Fruit fly (Drosophila melanogaster) whole organism, prepupa: ENCODE measurements around the gene Xrcc2.

Experiments used
- Blimp-1 ChIP-seq: fragments of 200-800 bp; sonication (Bioruptor generic); optimal IDR thresholded peaks from 3 replicates; lab custom pipeline; 2017; ENCODE audit warnings: missing biosample characterization, missing genetic modification characterization, mild to moderate bottlenecking, moderate library complexity, missing genetic modification reagents
- CG10631 ChIP-seq: fragments of 200-800 bp; sonication (Bioruptor generic); optimal IDR thresholded peaks from 2 replicates; lab custom pipeline; 2016; ENCODE audit warnings: missing biosample characterization, missing genetic modification characterization
- CG11294 ChIP-seq: fragments of 200-800 bp; sonication (Bioruptor generic); IDR thresholded peaks from 2 replicates; pipeline ENCODE4 v1.3.6; 2022; ENCODE audit warnings: missing biosample characterization, missing genetic modification characterization
- CG11762 ChIP-seq: fragments of 200-800 bp; sonication (Bioruptor generic); optimal IDR thresholded peaks from 3 replicates; lab custom pipeline; 2016; ENCODE audit warnings: missing biosample characterization, missing genetic modification characterization; ENCODE audit not compliant: insufficient read depth
- CG15336 ChIP-seq: fragments of 200-800 bp; sonication (Bioruptor generic); IDR thresholded peaks from 2 replicates; pipeline ENCODE4 v1.3.6; 2022; ENCODE audit warnings: missing biosample characterization, missing genetic modification characterization
- CG16779 ChIP-seq: fragments of 200-800 bp; sonication (Bioruptor generic); optimal IDR thresholded peaks from 3 replicates; lab custom pipeline; 2017; ENCODE audit warnings: missing biosample characterization, mild to moderate bottlenecking, missing genetic modification characterization
- CG3032 ChIP-seq: fragments of 200-800 bp; optimal IDR thresholded peaks from 2 replicates; lab custom pipeline; 2019; ENCODE audit warnings: missing biosample characterization, mild to moderate bottlenecking, missing genetic modification characterization, moderate library complexity
- CG32006 ChIP-seq: fragments of 200-800 bp; sonication (Bioruptor generic); optimal IDR thresholded peaks from 3 replicates; lab custom pipeline; 2017; ENCODE audit warnings: missing biosample characterization, mild to moderate bottlenecking, missing genetic modification characterization
- CG34406 ChIP-seq: fragments of 200-800 bp; sonication (Bioruptor generic); optimal IDR thresholded peaks from 3 replicates; lab custom pipeline; 2016; ENCODE audit warnings: missing biosample characterization, missing genetic modification characterization
- CG3919 ChIP-seq: fragments of 200-800 bp; sonication (Bioruptor generic); optimal IDR thresholded peaks from 3 replicates; lab custom pipeline; 2016; ENCODE audit warnings: missing biosample characterization, missing genetic modification characterization
- CG4318 ChIP-seq: fragments of 200-800 bp; sonication (Bioruptor generic); optimal IDR thresholded peaks from 3 replicates; lab custom pipeline; 2017; ENCODE audit warnings: missing biosample characterization, mild to moderate bottlenecking, missing genetic modification characterization
- CG6276 ChIP-seq: fragments of 200-800 bp; sonication (Bioruptor generic); optimal IDR thresholded peaks from 2 replicates; lab custom pipeline; 2017; ENCODE audit warnings: missing biosample characterization, mild to moderate bottlenecking, missing genetic modification characterization
- CG7368 ChIP-seq: fragments of 200-800 bp; sonication (Bioruptor generic); optimal IDR thresholded peaks from 3 replicates; lab custom pipeline; 2016; ENCODE audit warnings: missing biosample characterization, missing genetic modification characterization
- CG8119 ChIP-seq: fragments of 200-800 bp; sonication (Bioruptor generic); IDR thresholded peaks from 3 replicates; pipeline ENCODE4 v1.3.6; 2022; ENCODE audit warnings: missing biosample characterization, missing genetic modification characterization
- CG8319 ChIP-seq: fragments of 200-800 bp; sonication (Bioruptor generic); optimal IDR thresholded peaks from 3 replicates; lab custom pipeline; 2016; ENCODE audit warnings: missing biosample characterization, missing genetic modification characterization
- CG9139 ChIP-seq: fragments of 200-800 bp; sonication (Bioruptor generic); optimal IDR thresholded peaks from 3 replicates; lab custom pipeline; 2017; ENCODE audit warnings: missing biosample characterization, mild to moderate bottlenecking, missing genetic modification characterization
- Eip78C ChIP-seq: fragments of 200-800 bp; sonication (Bioruptor generic); peaks from one replicate; lab custom pipeline; 2016; ENCODE audit warnings: missing biosample characterization, missing genetic modification characterization
- Ets96B ChIP-seq: fragments of 200-800 bp; optimal IDR thresholded peaks from 2 replicates; lab custom pipeline; 2019; ENCODE audit warnings: missing biosample characterization, mild to moderate bottlenecking, missing genetic modification characterization, moderate library complexity
- Gug ChIP-seq: fragments of 200-800 bp; sonication (Bioruptor generic); IDR thresholded peaks from 2 replicates; pipeline ENCODE4 v1.3.6; 2022; ENCODE audit warnings: missing biosample characterization, missing genetic modification characterization
- Hr38 ChIP-seq: sonication (Bioruptor generic); optimal IDR thresholded peaks from 2 replicates; lab custom pipeline; 2016; ENCODE audit warnings: missing biosample characterization, missing genetic modification characterization
- Hr39 ChIP-seq: fragments of 200-800 bp; sonication (Bioruptor generic); optimal IDR thresholded peaks from 2 replicates; lab custom pipeline; 2016; ENCODE audit warnings: missing biosample characterization, missing genetic modification characterization
- Met ChIP-seq: fragments of 200-800 bp; sonication (Bioruptor generic); optimal IDR thresholded peaks from 3 replicates; lab custom pipeline; 2016; ENCODE audit warnings: missing biosample characterization, missing genetic modification characterization
- OdsH ChIP-seq: fragments of 200-800 bp; sonication (Bioruptor generic); optimal IDR thresholded peaks from 3 replicates; lab custom pipeline; 2016; ENCODE audit warnings: missing biosample characterization, missing genetic modification characterization
- Sox102F ChIP-seq: fragments of 200-800 bp; sonication (Bioruptor generic); optimal IDR thresholded peaks from 2 replicates; lab custom pipeline; 2016; ENCODE audit warnings: missing biosample characterization, mild to moderate bottlenecking, missing genetic modification characterization
- Sox14 ChIP-seq: fragments of 200-800 bp; sonication (Bioruptor generic); optimal IDR thresholded peaks from 3 replicates; lab custom pipeline; 2016; ENCODE audit warnings: missing biosample characterization, missing genetic modification characterization
- Sox15 ChIP-seq: fragments of 200-800 bp; sonication (Bioruptor generic); optimal IDR thresholded peaks from 3 replicates; lab custom pipeline; 2016; ENCODE audit warnings: missing biosample characterization, missing genetic modification characterization
- achi ChIP-seq: fragments of 200-800 bp; sonication (Bioruptor generic); optimal IDR thresholded peaks from 3 replicates; lab custom pipeline; 2016; ENCODE audit warnings: missing biosample characterization, missing genetic modification characterization
- acj6 ChIP-seq: fragments of 200-800 bp; sonication (Bioruptor generic); optimal IDR thresholded peaks from 3 replicates; lab custom pipeline; 2016; ENCODE audit warnings: missing biosample characterization, missing genetic modification characterization
- cyc ChIP-seq: fragments of 200-800 bp; sonication (Bioruptor generic); optimal IDR thresholded peaks from 3 replicates; lab custom pipeline; 2016; ENCODE audit warnings: missing biosample characterization, missing genetic modification characterization
- dac ChIP-seq: fragments of 200-800 bp; sonication (Bioruptor generic); optimal IDR thresholded peaks from 2 replicates; lab custom pipeline; 2017; ENCODE audit warnings: missing biosample characterization, mild to moderate bottlenecking, missing genetic modification characterization
- dsx ChIP-seq: fragments of 200-800 bp; optimal IDR thresholded peaks from 3 replicates; lab custom pipeline; 2019; ENCODE audit warnings: missing biosample characterization, mild to moderate bottlenecking, missing genetic modification characterization, moderate library complexity; ENCODE audit not compliant: poor library complexity, severe bottlenecking
- eg ChIP-seq: fragments of 200-800 bp; sonication (Bioruptor generic); IDR thresholded peaks from 3 replicates; pipeline ENCODE4 v1.3.6; 2022; ENCODE audit warnings: missing biosample characterization, missing genetic modification characterization
- esn ChIP-seq: fragments of 200-800 bp; sonication (Bioruptor generic); optimal IDR thresholded peaks from 2 replicates; lab custom pipeline; 2016; ENCODE audit warnings: missing biosample characterization, mild to moderate bottlenecking, missing genetic modification characterization, moderate library complexity
- fkh ChIP-seq: fragments of 200-800 bp; sonication (Bioruptor generic); optimal IDR thresholded peaks from 3 replicates; lab custom pipeline; 2017; ENCODE audit warnings: missing biosample characterization, mild to moderate bottlenecking, missing genetic modification characterization, moderate library complexity
- lz ChIP-seq: fragments of 200-800 bp; sonication (Bioruptor generic); optimal IDR thresholded peaks from 3 replicates; lab custom pipeline; 2016; ENCODE audit warnings: missing biosample characterization, missing genetic modification characterization
- ss ChIP-seq, 2 experiments: fragments of 200-800 bp; sonication (Bioruptor generic); optimal IDR thresholded peaks; 2 replicates in 1 of 2; 3 replicates in 1 of 2; lab custom pipeline; 2017 to 2018; ENCODE audit warnings: mild to moderate bottlenecking in 2 of 2, missing biosample characterization in 2 of 2, missing genetic modification characterization in 2 of 2, moderate library complexity in 1 of 2
- svp ChIP-seq: fragments of 200-800 bp; sonication (Bioruptor generic); peaks from one replicate; lab custom pipeline; 2016; ENCODE audit warnings: missing biosample characterization, missing genetic modification characterization
- topi ChIP-seq: fragments of 200-800 bp; sonication (Bioruptor generic); optimal IDR thresholded peaks from 3 replicates; lab custom pipeline; 2016; ENCODE audit warnings: missing biosample characterization, missing genetic modification characterization
- vri ChIP-seq: fragments of 200-800 bp; sonication (Bioruptor generic); optimal IDR thresholded peaks from 3 replicates; lab custom pipeline; 2016; ENCODE audit warnings: missing biosample characterization, mild to moderate bottlenecking, missing genetic modification characterization

The Xrcc2 gene

DNA sequence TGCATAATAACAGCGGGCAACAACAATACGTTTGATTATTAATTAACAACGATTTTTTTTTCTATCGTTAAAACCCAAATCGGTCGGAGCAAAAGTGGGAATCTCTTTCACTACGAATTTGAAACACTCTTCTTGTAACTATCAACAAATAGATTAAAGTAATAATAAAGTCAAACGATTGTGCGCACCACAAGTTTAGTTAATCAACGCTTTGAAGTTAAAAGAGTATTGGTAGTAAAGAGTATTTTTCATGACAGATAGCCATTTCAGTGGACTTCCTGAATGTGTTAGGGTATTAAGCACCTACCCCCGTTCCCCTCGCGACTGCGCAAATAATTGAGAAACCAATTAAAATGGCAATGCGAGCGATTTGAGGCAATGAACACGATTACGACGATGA lies 46.9 kb downstream of the Xrcc2 start (continued):
- TF ChIP-seq esn (GFP tag; lab: Kevin White, UChicago) = peak; percentile 56
- TF ChIP-seq Sox14 (GFP tag; lab: Kevin White, UChicago) = peak; percentile 51
- TF ChIP-seq CG6276 (GFP tag; lab: Kevin White, UChicago) = peak; percentile 59
- TF ChIP-seq topi (GFP tag; lab: Kevin White, UChicago) = peak; percentile 38
- TF ChIP-seq CG3919 (GFP tag; lab: Kevin White, UChicago) = peak; percentile 27
- no peak for TF ChIP-seq Blimp-1 (GFP tag; lab: Kevin White, UChicago)
- peak; percentile 37 for TF ChIP-seq Ets96B (tag; lab: Kevin White, UChicago)
- peak; percentile 61 for TF ChIP-seq Hr39 (GFP tag; lab: Kevin White, UChicago)
- TF ChIP-seq CG4318 (GFP tag; lab: Kevin White, UChicago) = peak; percentile 62
- TF ChIP-seq CG8319 (GFP tag; lab: Kevin White, UChicago) = no peak
- peak; percentile 51 for TF ChIP-seq acj6 (GFP tag; lab: Kevin White, UChicago)
- TF ChIP-seq lz = peak; percentile 57
- TF ChIP-seq dac (GFP tag; lab: Kevin White, UChicago) = peak; percentile 41
- no peak for TF ChIP-seq CG9139 (GFP tag; lab: Kevin White, UChicago)
- no peak for TF ChIP-seq Hr38 (GFP tag; lab: Kevin White, UChicago)
- peak; percentile 86 for TF ChIP-seq CG32006 (GFP tag; lab: Kevin White, UChicago)
- peak; percentile 19 for TF ChIP-seq CG11762 (GFP tag; lab: Kevin White, UChicago)
- TF ChIP-seq vri (GFP tag; lab: Kevin White, UChicago) = peak; percentile 66
- TF ChIP-seq OdsH (GFP tag; lab: Kevin White, UChicago) = peak; percentile 67
- no peak for TF ChIP-seq CG7368
- TF ChIP-seq CG10631 = peak; percentile 38
- no peak for TF ChIP-seq dsx (GFP tag; lab: Kevin White, UChicago)
- peak; percentile 26 for TF ChIP-seq CG3032 (tag; lab: Kevin White, UChicago)
- TF ChIP-seq CG15336 = peak; percentile 91
- TF ChIP-seq CG8119 (GFP tag; lab: Robert Waterston, UW) = peak; percentile 85
- peak; percentile 81 for TF ChIP-seq Eip78C
- no peak for TF ChIP-seq CG16779 (tag; lab: Kevin White, UChicago)
- TF ChIP-seq svp (GFP tag; lab: Kevin White, UChicago) = peak; percentile 78
- TF ChIP-seq achi (GFP tag; lab: Kevin White, UChicago) = peak; percentile 54
- TF ChIP-seq CG11294 (GFP tag; lab: Robert Waterston, UW) = peak; percentile 89
- peak; percentile 25 for TF ChIP-seq Sox102F (GFP tag; lab: Kevin White, UChicago)
- TF ChIP-seq Sox15 (GFP tag; lab: Kevin White, UChicago) = peak; percentile 35

dm6 chrX:18547707-18548106 lies 47.8 kb downstream of the Xrcc2 start:
- TF ChIP-seq fkh (GFP tag; lab: Kevin White, UChicago) = peak; percentile 47
- TF ChIP-seq svp (GFP tag; lab: Kevin White, UChicago) = peak; percentile 39
- 0 out of 3 replicates have a peak, but pooled peaks have one; percentile 25 for TF ChIP-seq eg
- peak; percentile 35 for TF ChIP-seq Eip78C
- TF ChIP-seq CG3919 (GFP tag; lab: Kevin White, UChicago) = no peak
- no peak for TF ChIP-seq CG4318 (GFP tag; lab: Kevin White, UChicago)
- no peak for TF ChIP-seq acj6 (GFP tag; lab: Kevin White, UChicago)
- TF ChIP-seq, all 60 proteins: peak for 4

- TF ChIP-seq CG34406 (GFP tag; lab: Kevin White, UChicago) (no peak), Gug (GFP tag; lab: Robert Waterston, UW) (no peak), cyc (GFP tag; lab: Kevin White, UChicago) (no peak), achi (GFP tag; lab: Kevin White, UChicago) (no peak), ss (GFP tag; optimal IDR thresholded peaks at IDR 0.05; lab: Kevin White, UChicago) (peak in 1 of 2 experiments; percentile 72), fkh (GFP tag; lab: Kevin White, UChicago) (no peak), lz (no peak), dsx (GFP tag; lab: Kevin White, UChicago) (peak; percentile 18), Met (GFP tag; lab: Kevin White, UChicago) (no peak), CG11762 (GFP tag; lab: Kevin White, UChicago) (no peak)
These were observed 50.8 kb downstream of the Xrcc2 start for dm6 chrX:18550726-18551125.
